Worm (Caenorhabditis elegans) whole organism, L3 larva: ENCODE results near the gene hlh-28.

ENCODE experiments used
- ceh-9 ChIP-seq: sonication (generic microtip); optimal IDR thresholded peaks from 2 replicates; lab custom pipeline; 2018; ENCODE audit warnings: missing biosample characterization, missing genetic modification characterization
- elt-3 ChIP-seq, 3 experiments: fragments of 150-350 bp in 1 of 3; sonication (generic microtip) in 2 of 3; optimal IDR thresholded peaks; 2 replicates in 2 of 3; 4 replicates in 1 of 3; lab custom pipeline; 2014 to 2017; ENCODE audit warnings: missing biosample characterization in 3 of 3, missing genetic modification characterization in 3 of 3
- nhr-77 ChIP-seq: fragments of 150-350 bp; optimal IDR thresholded peaks from 2 replicates; lab custom pipeline; 2014; ENCODE audit warnings: missing biosample characterization, missing genetic modification characterization

- no peak for TF ChIP-seq ceh-9 (tag; lab: Kevin White, UChicago)
- TF ChIP-seq nhr-77 (tag; lab: Kevin White, UChicago) = no peak
- TF ChIP-seq elt-3 (tag; optimal IDR thresholded peaks at IDR 0.05; lab: Kevin White, UChicago) = no peak
Observed at ce11 chrX:17562195-17562594, 11.3 kb downstream of the hlh-28 start.
